Worm (Caenorhabditis elegans) whole organism, L2 larva: ENCODE results near the gene Y17G7B.8.

Experiments
- F13H6.1 ChIP-seq: sonication (generic microtip); optimal IDR thresholded peaks from 2 replicates; lab custom pipeline; 2016; ENCODE audit warnings: missing genetic modification characterization, missing compliant biosample characterization
- alr-1 ChIP-seq: fragments of 150-350 bp; optimal IDR thresholded peaks from 2 replicates; lab custom pipeline; 2014; ENCODE audit warnings: missing biosample characterization, missing genetic modification characterization
- ama-1 ChIP-seq: fragments of 150-350 bp; optimal IDR thresholded peaks from 2 replicates; lab custom pipeline; 2018; ENCODE audit warnings: inconsistent platforms
- ceh-82 ChIP-seq: fragments of 150-350 bp; optimal IDR thresholded peaks from 2 replicates; lab custom pipeline; 2014; ENCODE audit warnings: missing biosample characterization, missing genetic modification characterization
- lin-11 ChIP-seq: fragments of 150-350 bp; sonication (generic microtip); optimal IDR thresholded peaks from 2 replicates; lab custom pipeline; 2014; ENCODE audit warnings: missing biosample characterization, missing genetic modification characterization, inconsistent platforms, mixed read lengths
- lin-13 ChIP-seq: fragments of 150-350 bp; optimal IDR thresholded peaks from 2 replicates; lab custom pipeline; 2014; ENCODE audit warnings: missing biosample characterization, missing genetic modification reagents, missing genetic modification characterization
- lsy-2 ChIP-seq, 2 experiments: fragments of 150-350 bp in 1 of 2; sonication (generic microtip) in 1 of 2; optimal IDR thresholded peaks; 2 replicates each; lab custom pipeline; 2014 to 2017; ENCODE audit warnings: missing biosample characterization in 2 of 2, missing genetic modification characterization in 2 of 2
- nhr-77 ChIP-seq: fragments of 150-350 bp; optimal IDR thresholded peaks from 2 replicates; lab custom pipeline; 2014; ENCODE audit warnings: missing biosample characterization, missing genetic modification characterization
- peb-1 ChIP-seq: fragments of 150-350 bp; optimal IDR thresholded peaks from 2 replicates; lab custom pipeline; 2014; ENCODE audit warnings: missing biosample characterization, missing genetic modification characterization
- unc-62 ChIP-seq: fragments of 150-350 bp; optimal IDR thresholded peaks from 2 replicates; lab custom pipeline; 2014; ENCODE audit warnings: missing biosample characterization, missing genetic modification reagents, missing genetic modification characterization
- zag-1 ChIP-seq: fragments of 150-350 bp; optimal IDR thresholded peaks from 2 replicates; lab custom pipeline; 2014; ENCODE audit warnings: missing biosample characterization, missing genetic modification characterization

DNA sequence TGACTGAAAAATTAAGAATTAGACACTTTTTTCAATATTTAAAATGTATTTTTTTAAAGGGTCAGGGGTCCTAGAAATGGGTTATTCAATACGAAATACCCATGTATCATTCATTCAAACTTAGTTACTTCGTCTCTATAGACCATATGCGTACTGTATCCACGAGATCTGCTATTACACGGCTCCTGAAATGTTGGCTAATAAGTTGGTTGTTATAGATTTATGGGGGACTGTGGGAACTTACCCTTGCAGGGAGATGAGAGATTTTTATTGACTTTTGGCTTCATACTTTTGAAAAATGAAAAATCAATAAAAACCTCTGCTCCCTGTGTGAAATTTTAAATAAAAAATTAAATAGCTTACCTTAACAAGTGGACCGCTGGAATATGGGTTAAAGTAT, 48.6 kb downstream of the Y17G7B.8 start:
- TF ChIP-seq lin-13 (no peak), nhr-77 (tag; lab: Kevin White, UChicago) (no peak), lin-11 (tag; lab: Kevin White, UChicago) (no peak), zag-1 (no peak), ama-1 (no peak), F13H6.1 (tag; lab: Kevin White, UChicago) (no peak), unc-62 (GFP tag; lab: Kevin White, UChicago) (no peak), peb-1 (tag; lab: Kevin White, UChicago) (no peak), alr-1 (no peak), lsy-2 (tag; optimal IDR thresholded peaks at IDR 0.05; lab: Kevin White, UChicago) (no peak), ceh-82 (no peak)
